Fruit fly (Drosophila melanogaster): ENCODE data around the gene salm.

The salm gene

DNA sequence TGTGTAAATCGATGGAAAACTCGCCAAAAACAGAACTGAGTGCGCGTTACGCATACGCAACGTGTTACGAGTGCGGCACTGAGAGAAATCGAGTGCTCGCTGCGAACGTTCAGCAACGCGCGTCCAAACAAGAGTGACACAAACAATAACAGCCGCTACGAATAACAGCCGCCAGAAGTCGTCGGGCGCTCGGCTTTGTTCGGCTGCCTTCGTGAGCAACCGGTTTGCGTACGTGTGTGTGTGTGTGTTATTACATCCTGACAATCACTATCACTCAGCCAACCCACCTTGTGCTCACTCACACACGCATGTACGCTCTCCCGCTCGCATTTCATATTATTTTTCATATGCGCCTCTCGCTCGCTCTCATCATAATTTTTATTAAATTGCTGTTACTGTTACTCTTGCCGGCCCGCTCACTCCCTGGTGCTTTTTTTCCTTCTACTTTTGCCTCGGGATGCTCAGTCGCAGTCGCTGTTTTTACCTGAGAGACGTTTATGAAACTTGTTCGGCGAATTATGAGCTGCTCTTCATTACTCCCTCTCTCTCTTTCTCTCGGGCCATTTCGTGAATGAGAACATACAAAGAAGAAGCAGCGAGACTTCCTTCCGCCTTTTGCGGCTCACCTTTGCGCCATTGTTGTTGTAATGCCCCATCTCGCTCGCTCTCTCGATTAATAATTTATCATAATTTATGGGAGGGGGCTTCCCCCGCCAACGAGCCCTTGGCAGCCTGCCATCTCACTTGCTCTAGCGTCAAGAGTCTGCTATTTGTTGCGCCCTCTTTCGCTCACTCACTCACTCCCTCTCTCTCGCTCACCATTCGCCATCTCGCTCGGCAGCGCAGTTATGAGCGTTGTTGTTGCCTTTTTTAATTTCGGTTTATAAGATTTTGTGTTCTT is at the start of gene salm:
Gene salm, minus strand, starts transcription at position 136 of the 901 bp plus-strand sequence.
- no peak for TF ChIP-seq CG17801 (GFP tag; optimal IDR thresholded peaks at IDR 0.05; ENCODE audit: partially characterized antibody)

dm6 chr2L:11493933-11494332 is 48.5 kb upstream of the salm start:
- TF ChIP-seq CG17801 (GFP tag; optimal IDR thresholded peaks at IDR 0.05; ENCODE audit: partially characterized antibody), result no peak

dm6 chr2L:11488465-11489037 is 43.1 kb upstream of the salm start:
- no peak for TF ChIP-seq CG17801 (GFP tag; optimal IDR thresholded peaks at IDR 0.05; ENCODE audit: partially characterized antibody)

DNA sequence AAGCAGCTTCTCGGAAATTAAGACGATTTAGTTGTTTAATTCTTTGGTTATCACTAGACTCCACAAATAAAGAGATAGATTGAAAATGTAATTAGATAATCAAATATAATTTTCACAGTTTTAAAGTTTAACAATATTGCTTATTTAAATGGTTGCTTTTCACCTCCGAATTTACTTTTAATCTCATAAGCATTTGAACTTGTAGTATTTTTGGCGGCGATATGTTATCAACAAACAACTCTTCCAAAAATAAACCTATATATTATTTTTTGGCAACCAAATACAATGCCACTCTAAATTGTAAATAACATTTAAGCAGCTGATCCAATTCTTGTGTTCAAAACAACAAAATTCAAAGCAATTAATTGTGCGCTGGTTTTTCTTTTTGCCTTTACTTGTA is 39.0 kb upstream of the salm start, which contains the start of the genes CG43355 and sala:
Gene CG43355, plus strand, starts transcription at position 301 of the 400 bp plus-strand sequence.
Gene sala, plus strand, starts transcription at position 301 of the 400 bp plus-strand sequence.
- no peak for TF ChIP-seq CG17801 (GFP tag; optimal IDR thresholded peaks at IDR 0.05; ENCODE audit: partially characterized antibody)

DNA sequence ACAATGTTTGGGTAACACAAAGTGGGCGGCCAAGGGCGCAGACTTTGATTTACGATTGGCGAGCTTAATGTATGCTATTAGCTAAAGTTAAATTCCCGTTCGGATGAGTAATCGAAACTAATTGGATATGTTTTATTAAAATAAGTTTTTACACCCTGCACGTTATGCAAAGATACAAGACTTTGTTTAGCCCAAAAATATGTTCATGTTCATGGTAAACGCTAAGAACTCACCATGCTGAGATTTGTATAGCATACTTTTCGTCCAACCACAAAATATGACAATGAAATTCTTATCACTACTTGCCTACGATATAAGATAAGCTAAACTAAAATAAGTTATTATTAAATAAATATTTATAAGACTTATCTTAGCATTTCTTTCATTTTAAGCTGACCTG is 29.5 kb upstream of the salm start:
- no peak for TF ChIP-seq CG17801 (GFP tag; optimal IDR thresholded peaks at IDR 0.05; ENCODE audit: partially characterized antibody)

- TF ChIP-seq CG17801 (GFP tag; optimal IDR thresholded peaks at IDR 0.05; ENCODE audit: partially characterized antibody), result no peak
These were observed 26.6 kb upstream of the salm start for dm6 chr2L:11471979-11472514.

dm6 chr2L:11469973-11470372 is 24.6 kb upstream of the salm start:
- TF ChIP-seq CG17801 (GFP tag; optimal IDR thresholded peaks at IDR 0.05; ENCODE audit: partially characterized antibody), result no peak

DNA sequence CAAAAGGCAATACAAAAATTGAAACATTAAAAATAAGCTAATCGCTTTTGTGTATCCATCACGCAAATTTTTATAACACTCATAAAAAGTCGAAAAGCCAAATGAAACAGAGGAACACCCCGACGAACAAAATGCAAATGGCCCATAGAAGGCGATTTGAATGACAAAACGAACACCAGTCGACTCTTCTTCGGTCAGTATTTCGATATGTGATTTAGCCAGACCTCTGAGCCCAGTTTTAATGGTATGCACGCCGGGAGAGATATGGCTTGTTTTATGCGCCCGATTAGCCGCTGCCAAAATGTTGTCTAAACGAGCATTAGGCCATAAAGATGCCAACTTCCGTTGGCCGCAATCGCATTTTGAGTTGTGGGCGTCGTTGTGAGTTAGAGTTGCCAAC is 22.7 kb upstream of the salm start:
- no peak for TF ChIP-seq CG17801 (GFP tag; optimal IDR thresholded peaks at IDR 0.05; ENCODE audit: partially characterized antibody)

DNA sequence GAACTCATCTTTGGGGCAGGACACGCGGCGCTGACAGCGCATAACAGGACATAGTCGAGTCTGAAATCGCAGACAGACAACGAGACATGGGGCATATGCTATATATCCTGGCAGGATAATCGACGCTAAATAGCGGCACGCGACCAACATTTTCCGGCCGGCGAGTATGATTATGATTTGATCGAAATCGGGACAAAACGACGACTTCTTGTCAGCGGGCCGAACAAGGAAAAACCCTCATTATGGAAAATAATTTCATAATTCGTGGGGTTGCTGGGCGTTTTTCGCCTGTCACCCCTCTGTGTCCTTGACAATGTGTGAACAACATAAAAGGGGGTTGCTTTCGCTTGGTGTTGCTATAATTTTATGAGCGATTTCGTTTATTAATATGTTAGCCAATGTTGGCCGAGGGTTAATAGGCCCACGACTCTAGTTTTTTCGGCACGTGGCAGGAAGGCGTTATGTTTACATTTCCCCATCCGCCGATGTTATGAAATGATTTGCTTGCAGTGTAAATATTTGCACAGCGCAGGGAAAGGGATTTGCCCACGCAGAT is 11.3 kb upstream of the salm start:
- no peak for TF ChIP-seq CG17801 (GFP tag; optimal IDR thresholded peaks at IDR 0.05; ENCODE audit: partially characterized antibody)

- no peak for TF ChIP-seq CG17801 (GFP tag; optimal IDR thresholded peaks at IDR 0.05; ENCODE audit: partially characterized antibody)
These were observed 10.2 kb upstream of the salm start for dm6 chr2L:11455555-11456128.

dm6 chr2L:11452601-11453345 is 7.4 kb upstream of the salm start:
- TF ChIP-seq CG17801 (GFP tag; optimal IDR thresholded peaks at IDR 0.05; ENCODE audit: partially characterized antibody), result no peak

DNA sequence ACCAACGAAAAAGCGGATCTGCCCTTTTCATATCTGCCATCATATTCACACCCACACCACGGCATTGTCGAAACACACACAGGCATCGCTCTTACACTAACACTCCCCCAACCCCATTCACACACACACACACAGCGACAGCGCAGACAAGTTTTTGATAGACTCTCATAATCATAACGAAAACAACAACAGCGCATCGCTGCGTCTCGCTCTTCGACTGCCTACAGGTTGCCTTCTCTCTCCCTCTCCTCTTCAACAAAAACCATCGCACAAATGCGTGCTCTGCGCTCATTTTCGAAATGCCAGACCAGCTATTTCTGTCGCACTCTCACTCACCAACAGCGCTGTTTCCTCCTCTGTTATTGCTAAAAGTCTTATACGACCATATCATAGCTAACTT is 2.2 kb upstream of the salm start:
- TF ChIP-seq CG17801 (GFP tag; optimal IDR thresholded peaks at IDR 0.05; ENCODE audit: partially characterized antibody), result no peak

- no peak for TF ChIP-seq CG17801 (GFP tag; optimal IDR thresholded peaks at IDR 0.05; ENCODE audit: partially characterized antibody)
These were observed 8.9 kb downstream of the salm start for dm6 chr2L:11436548-11436947.

dm6 chr2L:11432070-11432469 is 13.3 kb downstream of the salm start:
- TF ChIP-seq CG17801 (GFP tag; optimal IDR thresholded peaks at IDR 0.05; ENCODE audit: partially characterized antibody), result no peak

DNA sequence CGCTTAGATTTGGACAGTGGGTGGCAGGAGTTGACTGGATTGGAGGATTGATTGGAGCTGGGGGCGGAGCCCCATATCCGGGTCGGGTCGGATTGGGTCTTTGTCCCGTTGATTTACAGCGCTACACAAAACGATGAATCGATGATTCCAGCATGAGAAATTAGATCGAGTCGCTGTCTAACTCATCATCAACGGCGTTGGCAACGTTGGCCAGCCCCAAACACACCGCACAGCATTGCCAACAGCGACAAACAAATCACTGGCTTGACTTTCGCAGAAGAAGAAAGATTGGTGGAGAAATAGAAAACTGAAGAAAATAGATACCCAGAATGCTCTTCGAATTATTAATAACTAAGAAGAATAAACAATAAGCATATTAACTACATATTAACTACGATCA is 15.9 kb downstream of the salm start:
- TF ChIP-seq CG17801 (GFP tag; optimal IDR thresholded peaks at IDR 0.05; ENCODE audit: partially characterized antibody), result no peak

All from ovary, adult (tissue).